Fruit fly (Drosophila melanogaster): ENCODE data around the gene eIF1A.

- TF ChIP-seq Sin3A (optimal IDR thresholded peaks at IDR 0.05) (no peak), psq (optimal IDR thresholded peaks at IDR 0.05) (no peak), insv (optimal IDR thresholded peaks at IDR 0.05) (no peak), ttk (optimal IDR thresholded peaks at IDR 0.05) (no peak), h (optimal IDR thresholded peaks at IDR 0.05) (no peak), Myc (optimal IDR thresholded peaks at IDR 0.05) (no peak)
Observed at dm6 chr3R:18260016-18260415, 14.4 kb upstream of the eIF1A start.
